Fruit fly (Drosophila melanogaster): ENCODE measurements around the gene MtnA.

The MtnA gene

dm6 chr3R:9759360-9760191 is 24.6 kb downstream of the MtnA start, which contains the start of gene Mpi:
Gene Mpi, plus strand, starts transcription at chr3R:9759622.
- TF ChIP-seq slbo (GFP tag; IDR thresholded peaks at IDR 0.05), result peak; percentile 19; the same call in 1 of the 2 replicates
- TF ChIP-seq CG2202 (tag; optimal IDR thresholded peaks at IDR 0.05), result no peak
- no peak for TF ChIP-seq CG31365 (tag; optimal IDR thresholded peaks at IDR 0.05)
- no peak for TF ChIP-seq NK7.1 (GFP tag; optimal IDR thresholded peaks at IDR 0.05)
- no peak for TF ChIP-seq Dad (GFP tag; optimal IDR thresholded peaks at IDR 0.05)
- 0 out of 2 replicates have a peak, but pooled peaks have one; percentile 50 for TF ChIP-seq sna (GFP tag; IDR thresholded peaks at IDR 0.05; ENCODE audit: partially characterized antibody)
- no peak for TF ChIP-seq Lim3 (GFP tag; IDR thresholded peaks at IDR 0.05)
- TF ChIP-seq CG30403 (GFP tag; optimal IDR thresholded peaks at IDR 0.05), result peak; percentile 18
- no peak for TF ChIP-seq D19B (GFP tag; optimal IDR thresholded peaks at IDR 0.05)
- TF ChIP-seq CG10267 (tag; optimal IDR thresholded peaks at IDR 0.05), result peak; percentile 48
- no peak for TF ChIP-seq sima (GFP tag; optimal IDR thresholded peaks at IDR 0.05)
- TF ChIP-seq CG34376 (GFP tag; optimal IDR thresholded peaks at IDR 0.05), result peak; percentile 56
- TF ChIP-seq CG2116 (GFP tag; optimal IDR thresholded peaks at IDR 0.05), result peak; percentile 66
- TF ChIP-seq CrebB (tag; optimal IDR thresholded peaks at IDR 0.05), result peak; percentile 25
- TF ChIP-seq NfI (GFP tag; optimal IDR thresholded peaks at IDR 0.05), result no peak
- TF ChIP-seq CG15514 (GFP tag; optimal IDR thresholded peaks at IDR 0.05), result peak; percentile 43
- no peak for TF ChIP-seq crol (GFP tag; IDR thresholded peaks at IDR 0.05)
- peak in 1 of 3 experiments; percentile 44 for TF ChIP-seq lola (GFP tag; optimal IDR thresholded peaks at IDR 0.05)
- peak; percentile 2 for TF ChIP-seq fd3F (GFP tag; optimal IDR thresholded peaks at IDR 0.05)
- TF ChIP-seq lmd (GFP tag; IDR thresholded peaks at IDR 0.05), result peak; percentile 17; the same call in 1 of the 2 replicates
- peak; percentile 70 for TF ChIP-seq Max (GFP tag; optimal IDR thresholded peaks at IDR 0.05)
- TF ChIP-seq CG3281 (GFP tag; optimal IDR thresholded peaks at IDR 0.05), result peak; percentile 33
- peak; percentile 49; the same call in 1 of the 2 replicates for TF ChIP-seq Xrp1 (GFP tag; IDR thresholded peaks at IDR 0.05)
- TF ChIP-seq Mrtf (GFP tag; IDR thresholded peaks at IDR 0.05), result no peak
- TF ChIP-seq CG13287 (GFP tag; IDR thresholded peaks at IDR 0.05; ENCODE audit: partially characterized antibody), result peak; percentile 69
- TF ChIP-seq CG18476 (GFP tag; optimal IDR thresholded peaks at IDR 0.05), result no peak
- no peak for TF ChIP-seq prd (optimal IDR thresholded peaks at IDR 0.05)
- 0 out of 3 replicates have a peak, but pooled peaks have one; percentile 15 for TF ChIP-seq prd (GFP tag; IDR thresholded peaks at IDR 0.05)
- no peak for TF ChIP-seq klu (GFP tag; IDR thresholded peaks at IDR 0.05)
- peak; percentile 62 for TF ChIP-seq Dref (GFP tag; IDR thresholded peaks at IDR 0.05)
- peak; percentile 75 for TF ChIP-seq Med (GFP tag)
- peak; percentile 100 for TF ChIP-seq CG8359 (GFP tag; optimal IDR thresholded peaks at IDR 0.05; ENCODE audit: borderline replicate concordance)
- peak; percentile 1 for TF ChIP-seq CG7745 (tag; optimal IDR thresholded peaks at IDR 0.05)
- TF ChIP-seq dan (GFP tag; IDR thresholded peaks at IDR 0.05), result no peak
- TF ChIP-seq nerfin-1 (tag; optimal IDR thresholded peaks at IDR 0.05), result peak; percentile 8
- TF ChIP-seq ftz-f1 (GFP tag; optimal IDR thresholded peaks at IDR 0.05), result peak; percentile 71
- peak; percentile 81 for TF ChIP-seq sens (GFP tag)
- peak; percentile 42 for TF ChIP-seq CG32532 (GFP tag; IDR thresholded peaks at IDR 0.05)
- TF ChIP-seq CG4424 (GFP tag; optimal IDR thresholded peaks at IDR 0.05), result peak; percentile 27
- TF ChIP-seq run (tag; optimal IDR thresholded peaks at IDR 0.05), result no peak
- no peak for TF ChIP-seq nom (GFP tag; optimal IDR thresholded peaks at IDR 0.05)
- TF ChIP-seq lilli (GFP tag; optimal IDR thresholded peaks at IDR 0.05), result peak; percentile 37
- TF ChIP-seq CG13424 (tag; optimal IDR thresholded peaks at IDR 0.05), result peak; percentile 49
- TF ChIP-seq NC2α (GFP tag; optimal IDR thresholded peaks at IDR 0.05), result no peak
- no peak for TF ChIP-seq E2f1 (GFP tag; IDR thresholded peaks at IDR 0.05)
- no peak for TF ChIP-seq Lhr (GFP tag; optimal IDR thresholded peaks at IDR 0.05)
- TF ChIP-seq CG9932 (GFP tag; IDR thresholded peaks at IDR 0.05), result peak; percentile 36
- TF ChIP-seq CG9817 (tag; optimal IDR thresholded peaks at IDR 0.05), result peak; percentile 8
- no peak for TF ChIP-seq Atf3 (GFP tag; optimal IDR thresholded peaks at IDR 0.05)
